Worm (Caenorhabditis elegans) whole organism, late embryonic: Measurements from ENCODE around the gene irld-11.

Experiments
- ceh-2 ChIP-seq: sonication (generic microtip); optimal IDR thresholded peaks from 2 replicates; lab custom pipeline; 2016; ENCODE audit warnings: missing genotype, missing genetic modification characterization, missing compliant biosample characterization
- ceh-22 ChIP-seq: sonication (generic microtip); optimal IDR thresholded peaks from 2 replicates; lab custom pipeline; 2017; ENCODE audit warnings: missing biosample characterization, missing genetic modification characterization
- ceh-24 ChIP-seq: sonication (generic microtip); optimal IDR thresholded peaks from 2 replicates; lab custom pipeline; 2016; ENCODE audit warnings: mild to moderate bottlenecking, missing genetic modification characterization, missing compliant biosample characterization
- dve-1 ChIP-seq: sonication (generic microtip); optimal IDR thresholded peaks from 2 replicates; lab custom pipeline; 2017; ENCODE audit warnings: antibody characterized with exemption, mild to moderate bottlenecking, missing genetic modification characterization, missing compliant biosample characterization
- eyg-1 ChIP-seq: sonication (generic microtip); optimal IDR thresholded peaks from 2 replicates; lab custom pipeline; 2016; ENCODE audit warnings: missing genotype, missing genetic modification characterization, missing compliant biosample characterization
- lim-6 ChIP-seq: sonication (generic microtip); optimal IDR thresholded peaks from 2 replicates; lab custom pipeline; 2016; ENCODE audit warnings: missing genetic modification characterization, missing compliant biosample characterization
- madf-2 ChIP-seq: sonication (generic microtip); optimal IDR thresholded peaks from 2 replicates; lab custom pipeline; 2017; ENCODE audit warnings: missing genetic modification characterization, missing compliant biosample characterization
- mec-3 ChIP-seq: sonication (generic microtip); optimal IDR thresholded peaks from 2 replicates; lab custom pipeline; 2016; ENCODE audit warnings: borderline replicate concordance, missing genetic modification characterization, missing compliant biosample characterization
- nhr-11 ChIP-seq: fragments of 150-350 bp; optimal IDR thresholded peaks from 2 replicates; lab custom pipeline; 2014; ENCODE audit warnings: missing biosample characterization, missing genetic modification characterization
- pag-3 ChIP-seq: sonication (generic microtip); optimal IDR thresholded peaks from 2 replicates; lab custom pipeline; 2016; ENCODE audit warnings: missing compliant biosample characterization, missing genetic modification characterization, borderline replicate concordance
- pha-4 ChIP-seq: fragments of 150-350 bp; optimal IDR thresholded peaks from 2 replicates; lab custom pipeline; 2018; ENCODE audit warnings: missing biosample characterization, missing genetic modification reagents, missing genetic modification characterization

DNA sequence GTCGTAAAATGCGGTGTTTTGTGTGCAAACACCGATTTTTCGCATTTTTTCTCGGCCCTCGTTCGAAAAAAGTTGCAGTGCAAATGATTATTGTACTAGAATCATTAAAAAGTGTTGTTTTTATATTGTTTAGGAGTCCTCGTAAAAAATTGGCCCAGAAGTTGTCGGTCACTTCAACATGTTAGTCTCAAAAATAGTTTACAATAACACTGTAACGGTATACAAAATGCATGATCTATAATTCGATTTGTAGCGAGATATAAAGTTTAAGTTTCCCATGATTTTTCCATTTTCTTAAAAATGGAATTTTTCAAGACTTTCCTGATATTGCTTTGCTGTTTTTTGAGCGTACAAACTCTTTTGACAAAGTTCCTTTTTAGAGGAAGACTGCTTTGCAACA is 12.0 kb downstream of the irld-11 start, which contains the start of gene K04F1.8:
- TF ChIP-seq lim-6 (tag; lab: Kevin White, UChicago), result no peak
- no peak for TF ChIP-seq madf-2
- TF ChIP-seq nhr-11 (tag; lab: Kevin White, UChicago), result no peak
- TF ChIP-seq mec-3 (tag; lab: Kevin White, UChicago), result no peak
- TF ChIP-seq ceh-2 (tag; lab: Kevin White, UChicago), result no peak
- no peak for TF ChIP-seq pag-3
- no peak for TF ChIP-seq ceh-24 (tag; lab: Kevin White, UChicago)
- no peak for TF ChIP-seq eyg-1 (tag; lab: Kevin White, UChicago)
- TF ChIP-seq ceh-22 (tag; lab: Kevin White, UChicago), result no peak
- no peak for TF ChIP-seq pha-4 (tag; lab: Kevin White, UChicago)
- TF ChIP-seq dve-1 (tag; lab: Kevin White, UChicago), result no peak
